Fruit fly (Drosophila melanogaster) whole organism, embryonic: ENCODE data around the gene Sdic4.

ENCODE experiments used
- Bgb ChIP-seq: fragments of 200-800 bp; sonication (Bioruptor generic); IDR thresholded peaks from 2 replicates; pipeline ENCODE4 v1.3.6; 2022; ENCODE audit warnings: missing biosample characterization, missing genetic modification characterization; ENCODE audit not compliant: partially characterized antibody
- CG10431 ChIP-seq: fragments of 200-800 bp; sonication (Bioruptor generic); optimal IDR thresholded peaks from 3 replicates; lab custom pipeline; 2018; ENCODE audit warnings: missing biosample characterization, mild to moderate bottlenecking, missing genetic modification characterization
- CG1233 ChIP-seq: fragments of 200-800 bp; sonication (Bioruptor generic); optimal IDR thresholded peaks from 4 replicates; lab custom pipeline; 2018; ENCODE audit warnings: missing biosample characterization, mild to moderate bottlenecking, missing genetic modification characterization
- CG12391 ChIP-seq: fragments of 200-800 bp; sonication (Bioruptor generic); optimal IDR thresholded peaks from 3 replicates; lab custom pipeline; 2018; ENCODE audit warnings: missing biosample characterization, mild to moderate bottlenecking, missing genetic modification characterization, moderate library complexity
- CG34224 ChIP-seq: fragments of 200-800 bp; sonication (Bioruptor generic); IDR thresholded peaks from 3 replicates; pipeline ENCODE4 v1.3.6; 2022; ENCODE audit warnings: missing biosample characterization, missing genetic modification characterization; ENCODE audit not compliant: partially characterized antibody
- CG34376 ChIP-seq: fragments of 200-800 bp; sonication (Bioruptor generic); optimal IDR thresholded peaks from 2 replicates; lab custom pipeline; 2018; ENCODE audit warnings: missing biosample characterization, mild to moderate bottlenecking, missing genetic modification characterization
- CG3995 ChIP-seq: fragments of 200-800 bp; sonication (Bioruptor generic); optimal IDR thresholded peaks from 3 replicates; lab custom pipeline; 2016; ENCODE audit warnings: missing biosample characterization, missing genetic modification characterization
- CG4820 ChIP-seq: fragments of 200-800 bp; sonication (Bioruptor generic); optimal IDR thresholded peaks from 3 replicates; lab custom pipeline; 2016; ENCODE audit warnings: missing biosample characterization, missing genetic modification characterization
- CG6765 ChIP-seq: fragments of 200-800 bp; sonication (Bioruptor generic); optimal IDR thresholded peaks from 3 replicates; lab custom pipeline; 2017; ENCODE audit warnings: missing biosample characterization, mild to moderate bottlenecking, missing genetic modification characterization
- CG8388 ChIP-seq: fragments of 200-800 bp; sonication (Bioruptor generic); optimal IDR thresholded peaks from 2 replicates; lab custom pipeline; 2019; ENCODE audit warnings: missing biosample characterization, mild to moderate bottlenecking, missing genetic modification characterization, moderate library complexity
- CG9609 ChIP-seq: fragments of 200-800 bp; sonication (Bioruptor generic); optimal IDR thresholded peaks from 3 replicates; lab custom pipeline; 2016; ENCODE audit warnings: missing biosample characterization, missing genetic modification characterization
- CG9817 ChIP-seq: fragments of 200-800 bp; sonication (Bioruptor generic); optimal IDR thresholded peaks from 2 replicates; lab custom pipeline; 2018; ENCODE audit warnings: missing biosample characterization, mild to moderate bottlenecking, missing genetic modification characterization, moderate library complexity
- CG9876 ChIP-seq: fragments of 200-800 bp; sonication (Bioruptor generic); optimal IDR thresholded peaks from 2 replicates; lab custom pipeline; 2016; ENCODE audit warnings: missing biosample characterization, missing genetic modification characterization
- Dfd ChIP-seq, 2 experiments: fragments of >200 bp; optimal IDR thresholded peaks; 2 replicates each; lab custom pipeline; 2017; ENCODE audit warnings: missing biosample characterization in 2 of 2, missing genetic modification characterization in 2 of 2
- Dip2 ChIP-seq: fragments of 200-800 bp; sonication (Bioruptor generic); IDR thresholded peaks from 2 replicates; pipeline ENCODE4 v1.3.6; 2022; ENCODE audit warnings: missing biosample characterization, missing genetic modification characterization
- Dip3 ChIP-seq: fragments of 200-800 bp; sonication (Bioruptor generic); optimal IDR thresholded peaks from 3 replicates; lab custom pipeline; 2016; ENCODE audit warnings: missing biosample characterization, missing genetic modification characterization
- Drgx ChIP-seq: fragments of 200-800 bp; sonication (Bioruptor generic); IDR thresholded peaks from 2 replicates; pipeline ENCODE4 v1.3.6; 2022; ENCODE audit warnings: missing biosample characterization, missing genetic modification characterization
- Hand ChIP-seq: fragments of 200-800 bp; sonication (Bioruptor generic); optimal IDR thresholded peaks from 2 replicates; lab custom pipeline; 2017; ENCODE audit warnings: mild to moderate bottlenecking, missing biosample characterization, missing genetic modification reagents, missing genetic modification characterization
- Hsf ChIP-seq: fragments of 200-800 bp; sonication (Bioruptor generic); optimal IDR thresholded peaks from 3 replicates; lab custom pipeline; 2016; ENCODE audit warnings: missing biosample characterization, missing genetic modification characterization
- Lhr ChIP-seq: fragments of 200-800 bp; sonication (Bioruptor generic); optimal IDR thresholded peaks from 3 replicates; lab custom pipeline; 2017; ENCODE audit warnings: mild to moderate bottlenecking, missing biosample characterization, missing genetic modification reagents, missing genetic modification characterization
- MBD-R2 ChIP-seq: fragments of 200-800 bp; sonication (Bioruptor generic); IDR thresholded peaks from 2 replicates; pipeline ENCODE4 v1.3.6; 2022; ENCODE audit warnings: missing biosample characterization, missing genetic modification characterization
- Meics ChIP-seq: fragments of 200-800 bp; sonication (Bioruptor generic); optimal IDR thresholded peaks from 2 replicates; lab custom pipeline; 2017; ENCODE audit warnings: missing biosample characterization, mild to moderate bottlenecking, missing genetic modification characterization
- Mrtf ChIP-seq: fragments of 200-800 bp; sonication (Bioruptor generic); IDR thresholded peaks from 3 replicates; pipeline ENCODE4 v1.3.6; 2022; ENCODE audit warnings: missing biosample characterization, missing genetic modification characterization
- NC2β ChIP-seq: fragments of 200-800 bp; sonication (Bioruptor generic); optimal IDR thresholded peaks from 2 replicates; lab custom pipeline; 2016; ENCODE audit warnings: missing biosample characterization, missing genetic modification characterization
- Oaz ChIP-seq: fragments of 200-800 bp; sonication (Bioruptor generic); IDR thresholded peaks from 2 replicates; pipeline ENCODE4 v1.3.6; 2022; ENCODE audit warnings: missing biosample characterization, missing genetic modification characterization
- Six4 ChIP-seq: fragments of 200-800 bp; sonication (Bioruptor generic); optimal IDR thresholded peaks from 2 replicates; lab custom pipeline; 2016; ENCODE audit warnings: missing biosample characterization, missing genetic modification characterization
- Ssrp ChIP-seq: fragments of 200-800 bp; sonication (Bioruptor generic); optimal IDR thresholded peaks from 2 replicates; lab custom pipeline; 2018; ENCODE audit warnings: missing biosample characterization, mild to moderate bottlenecking, missing genetic modification characterization, moderate library complexity
- abd-A ChIP-seq: fragments of 200-800 bp; sonication (Bioruptor generic); optimal IDR thresholded peaks from 3 replicates; lab custom pipeline; 2019; ENCODE audit warnings: missing biosample characterization, mild to moderate bottlenecking, missing genetic modification characterization, moderate library complexity
- az2 ChIP-seq: fragments of 200-800 bp; sonication (Bioruptor generic); optimal IDR thresholded peaks from 3 replicates; lab custom pipeline; 2016; ENCODE audit warnings: missing biosample characterization, missing genetic modification characterization
- dpn ChIP-seq, 2 experiments: fragments of 200-800 bp; sonication (Bioruptor generic); optimal IDR thresholded peaks; 3 replicates each; lab custom pipeline; 2016; ENCODE audit warnings: missing biosample characterization in 2 of 2, missing genetic modification characterization in 2 of 2
- emc ChIP-seq: fragments of 200-800 bp; sonication (Bioruptor generic); optimal IDR thresholded peaks from 2 replicates; lab custom pipeline; 2016; ENCODE audit warnings: missing biosample characterization, missing genetic modification characterization
- eyg ChIP-seq: fragments of 200-800 bp; sonication (Bioruptor generic); optimal IDR thresholded peaks from 3 replicates; lab custom pipeline; 2016; ENCODE audit warnings: missing biosample characterization, missing genetic modification characterization
- ftz-f1 ChIP-seq: fragments of 200-800 bp; sonication (Bioruptor generic); optimal IDR thresholded peaks from 2 replicates; lab custom pipeline; 2016; ENCODE audit warnings: missing biosample characterization, missing genetic modification characterization
- grau ChIP-seq: fragments of 200-800 bp; optimal IDR thresholded peaks from 3 replicates; lab custom pipeline; 2019; ENCODE audit warnings: missing biosample characterization, mild to moderate bottlenecking, missing genetic modification characterization, moderate library complexity
- kay ChIP-seq: fragments of 200-800 bp; sonication (Bioruptor generic); optimal IDR thresholded peaks from 2 replicates; lab custom pipeline; 2016; ENCODE audit warnings: missing biosample characterization, missing genetic modification characterization
- lola ChIP-seq, 3 experiments: fragments of >200 bp in 2 of 3; fragments of 200-800 bp in 1 of 3; sonication (Bioruptor generic) in 1 of 3; optimal IDR thresholded peaks; 2 replicates each; lab custom pipeline; 2017 to 2019; ENCODE audit warnings: missing biosample characterization in 3 of 3, missing genetic modification characterization in 3 of 3, mild to moderate bottlenecking in 1 of 3, moderate library complexity in 1 of 3
- mirr ChIP-seq: fragments of 200-800 bp; sonication (Bioruptor generic); optimal IDR thresholded peaks from 3 replicates; lab custom pipeline; 2018; ENCODE audit warnings: missing biosample characterization, mild to moderate bottlenecking, missing genetic modification characterization
- otp ChIP-seq: fragments of 200-800 bp; sonication (Bioruptor generic); IDR thresholded peaks from 3 replicates; pipeline ENCODE4, ENCODE4 v1.3.6; 2022; ENCODE audit warnings: missing biosample characterization, missing genetic modification characterization
- pnt ChIP-seq: fragments of 200-800 bp; sonication (Bioruptor generic); optimal IDR thresholded peaks from 3 replicates; lab custom pipeline; 2016; ENCODE audit warnings: missing biosample characterization, missing genetic modification characterization
- ro ChIP-seq: fragments of 200-800 bp; sonication (Bioruptor generic); IDR thresholded peaks from 2 replicates; pipeline ENCODE4 v1.3.6; 2022; ENCODE audit warnings: missing biosample characterization, missing genetic modification characterization
- row ChIP-seq: fragments of 200-800 bp; sonication (Bioruptor generic); IDR thresholded peaks from 3 replicates; pipeline ENCODE4 v1.3.6; 2022; ENCODE audit warnings: missing biosample characterization, missing genetic modification characterization
- sd ChIP-seq: fragments of 200-800 bp; sonication (Bioruptor generic); optimal IDR thresholded peaks from 3 replicates; lab custom pipeline; 2018; ENCODE audit warnings: missing biosample characterization, mild to moderate bottlenecking, missing genetic modification characterization, moderate library complexity
- sens ChIP-seq: fragments of 200-800 bp; sonication (Bioruptor generic); peaks from one replicate; lab custom pipeline; 2016; ENCODE audit warnings: missing biosample characterization, missing genetic modification characterization
- stwl ChIP-seq: fragments of 200-800 bp; sonication (Bioruptor generic); optimal IDR thresholded peaks from 3 replicates; lab custom pipeline; 2018; ENCODE audit warnings: missing biosample characterization, mild to moderate bottlenecking, missing genetic modification characterization, moderate library complexity
- sug ChIP-seq: fragments of 200-800 bp; optimal IDR thresholded peaks from 2 replicates; lab custom pipeline; 2019; ENCODE audit warnings: missing biosample characterization, mild to moderate bottlenecking, missing genetic modification characterization, moderate library complexity
- tna ChIP-seq: fragments of 200-800 bp; sonication (Bioruptor generic); IDR thresholded peaks from 2 replicates; pipeline ENCODE4 v1.3.6; 2022; ENCODE audit warnings: missing biosample characterization, missing genetic modification characterization; ENCODE audit not compliant: partially characterized antibody

The Sdic4 gene

DNA sequence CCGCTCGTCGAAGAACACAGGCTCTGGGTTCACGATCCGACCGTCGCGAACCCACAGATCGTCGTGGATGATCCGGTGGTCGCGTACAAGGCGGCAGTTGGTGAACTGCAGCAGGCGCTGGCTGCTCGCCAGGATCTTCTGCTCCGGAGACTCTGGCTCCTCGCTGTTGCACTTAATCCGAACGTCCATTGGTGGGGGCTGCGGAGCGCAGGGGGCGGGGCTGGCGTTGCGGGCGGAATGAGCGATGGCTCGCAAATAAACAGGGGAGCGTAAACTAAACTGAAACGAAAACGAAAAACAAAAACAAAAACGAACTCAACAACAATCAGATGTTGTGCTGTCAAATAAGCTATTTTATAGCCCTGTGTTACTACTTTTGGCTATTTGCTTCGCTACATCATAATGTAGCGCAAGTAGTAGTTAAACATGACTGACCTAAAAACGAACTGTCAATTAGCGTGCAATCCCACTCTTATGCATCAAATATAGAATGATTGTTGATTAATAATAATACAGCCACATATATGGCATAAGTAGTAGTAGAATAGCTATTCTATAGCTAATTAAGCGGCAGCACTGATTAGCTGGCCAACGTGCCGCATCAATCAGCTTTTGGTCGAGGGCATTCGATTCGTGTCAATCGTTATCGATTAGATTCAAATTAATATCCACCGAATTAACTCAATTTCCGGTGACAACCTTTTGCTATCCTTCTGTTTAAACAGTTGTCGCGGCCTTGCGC, 32.2 kb upstream of the Sdic4 start, which contains the start of gene CG17065 (continued):
- TF ChIP-seq CG12391 (peak; percentile 49), Six4 (GFP tag; lab: Kevin White, UChicago) (no peak), CG1233 (no peak), pnt (GFP tag; lab: Kevin White, UChicago) (peak; percentile 6), Dip3 (GFP tag; lab: Kevin White, UChicago) (peak; percentile 18), otp (GFP tag; lab: Robert Waterston, UW) (0 out of 3 replicates have a peak, but pooled peaks have one; percentile 24), CG10431 (no peak), CG4820 (GFP tag; lab: Kevin White, UChicago) (peak; percentile 21), dpn (GFP tag; optimal IDR thresholded peaks at IDR 0.05; lab: Kevin White, UChicago) (peak in 1 of 2 experiments; percentile 39), Lhr (peak; percentile 17), CG3995 (GFP tag; lab: Kevin White, UChicago) (peak; percentile 25), NC2β (GFP tag; lab: Kevin White, UChicago) (peak; percentile 17), tna (GFP tag; lab: Robert Waterston, UW) (peak; percentile 11; the same call in 1 of the 2 replicates), CG9876 (GFP tag; lab: Kevin White, UChicago) (peak; percentile 34), sug (tag; lab: Kevin White, UChicago) (peak; percentile 51), az2 (GFP tag; lab: Kevin White, UChicago) (peak; percentile 2), mirr (GFP tag; lab: Kevin White, UChicago) (no peak), CG34376 (peak; percentile 54), Ssrp (tag; lab: Kevin White, UChicago) (no peak), lola (GFP tag; optimal IDR thresholded peaks at IDR 0.05; lab: Kevin White, UChicago) (no peak), ro (GFP tag; lab: Robert Waterston, UW) (no peak)

DNA sequence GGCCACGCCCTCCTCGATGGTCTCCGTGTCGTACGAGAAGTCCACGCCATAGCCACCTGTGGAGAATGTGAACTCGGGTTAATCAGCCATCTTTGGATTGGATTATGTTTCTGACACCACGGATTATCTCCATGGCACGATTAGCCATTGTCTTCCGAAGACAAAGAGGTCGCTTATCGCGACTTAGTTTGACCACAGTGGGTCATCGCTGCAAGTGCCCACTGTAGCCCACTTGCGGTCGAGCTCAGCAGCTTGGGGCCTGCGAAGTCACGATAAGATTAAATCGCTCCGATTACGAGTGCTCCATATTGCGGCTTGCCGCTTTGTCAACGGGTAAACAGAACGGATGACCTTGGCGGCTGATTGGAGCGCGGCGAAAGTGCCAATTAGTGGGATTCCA, 31.2 kb upstream of the Sdic4 start:
- no peak for TF ChIP-seq Hand (GFP tag; lab: Kevin White, UChicago)
- no peak for TF ChIP-seq Mrtf (GFP tag; lab: Robert Waterston, UW)
- TF ChIP-seq grau (tag; lab: Kevin White, UChicago), result peak; percentile 52
- 0 out of 2 replicates have a peak, but pooled peaks have one; percentile 8 for TF ChIP-seq Bgb (GFP tag; lab: Robert Waterston, UW)
- peak; percentile 20 for TF ChIP-seq sug (tag; lab: Kevin White, UChicago)

DNA sequence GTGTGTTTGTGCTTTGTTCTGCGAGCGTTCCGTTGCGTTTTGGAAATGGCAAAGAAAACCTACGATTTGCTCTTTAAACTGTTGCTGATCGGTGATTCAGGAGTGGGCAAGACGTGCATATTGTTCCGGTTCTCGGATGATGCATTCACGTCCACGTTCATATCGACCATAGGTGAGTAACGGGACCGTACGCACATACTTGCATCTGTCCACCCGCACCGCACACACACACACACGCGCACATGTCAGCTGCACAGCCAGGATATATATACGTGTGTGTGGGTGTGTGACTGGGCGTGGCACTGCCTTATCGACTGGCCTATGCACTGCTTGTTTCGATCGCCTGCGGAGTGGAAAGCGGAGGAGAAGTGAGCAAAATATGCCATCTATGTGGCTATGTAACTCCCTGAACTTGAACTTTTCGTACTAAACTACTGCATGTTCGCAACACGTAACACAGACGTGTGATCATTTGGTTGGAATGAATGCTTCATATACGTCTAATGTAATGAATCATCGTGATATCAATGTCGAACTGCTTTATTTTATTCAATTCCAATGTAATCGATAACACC, 26.9 kb upstream of the Sdic4 start:
- TF ChIP-seq Dfd (GFP tag; optimal IDR thresholded peaks at IDR 0.05; lab: Kevin White, UChicago) (peak in 1 of 2 experiments; percentile 74), CG8388 (no peak), Meics (no peak), stwl (tag; lab: Kevin White, UChicago) (peak; percentile 33), MBD-R2 (no peak), row (GFP tag; lab: Robert Waterston, UW) (no peak), kay (GFP tag; lab: Kevin White, UChicago) (peak; percentile 79), Oaz (GFP tag; lab: Robert Waterston, UW) (no peak), sd (peak; percentile 58), abd-A (tag; lab: Kevin White, UChicago) (no peak), Hsf (no peak), CG9609 (GFP tag; lab: Kevin White, UChicago) (no peak), ftz-f1 (GFP tag; lab: Kevin White, UChicago) (no peak), Drgx (GFP tag; lab: Robert Waterston, UW) (no peak), CG3995 (GFP tag; lab: Kevin White, UChicago) (no peak), emc (GFP tag; lab: Kevin White, UChicago) (no peak), Dip2 (GFP tag; lab: Robert Waterston, UW) (no peak), sens (GFP tag; lab: Kevin White, UChicago) (peak; percentile 63), CG9817 (tag; lab: Kevin White, UChicago) (no peak), CG34224 (GFP tag; lab: Robert Waterston, UW) (no peak), eyg (no peak), CG6765 (no peak)
